Fruit fly (Drosophila melanogaster): ENCODE results near the gene jumu.

The jumu gene

dm6 chr3R:10351960-10352458, 2.0 kb downstream of the jumu start (continued):
- TF ChIP-seq CG11762 (GFP tag; optimal IDR thresholded peaks at IDR 0.05; ENCODE audit: insufficient read depth) (peak; percentile 71), fd59A (GFP tag; optimal IDR thresholded peaks at IDR 0.05) (peak; percentile 96), OdsH (GFP tag; optimal IDR thresholded peaks at IDR 0.05) (peak; percentile 86), Eip78C (GFP tag) (peak; percentile 87), dsx (GFP tag; optimal IDR thresholded peaks at IDR 0.05; ENCODE audit: poor library complexity, severe bottlenecking) (peak; percentile 99), CG16779 (tag; optimal IDR thresholded peaks at IDR 0.05) (peak; percentile 98), spab (GFP tag; optimal IDR thresholded peaks at IDR 0.05) (peak; percentile 99), Lpt (GFP tag; optimal IDR thresholded peaks at IDR 0.05) (peak; percentile 95), CG31627 (GFP tag; optimal IDR thresholded peaks at IDR 0.05) (peak; percentile 8), fkh (GFP tag; optimal IDR thresholded peaks at IDR 0.05) (peak; percentile 72), acj6 (GFP tag; optimal IDR thresholded peaks at IDR 0.05) (peak; percentile 65), CG3919 (GFP tag; optimal IDR thresholded peaks at IDR 0.05) (peak; percentile 84), CG6792 (GFP tag; optimal IDR thresholded peaks at IDR 0.05) (peak; percentile 77), salr (GFP tag; optimal IDR thresholded peaks at IDR 0.05) (peak; percentile 92 to 99), Eip75B (GFP tag; optimal IDR thresholded peaks at IDR 0.05) (peak; percentile 86), Eip93F (GFP tag; optimal IDR thresholded peaks at IDR 0.05) (peak; percentile 8)

dm6 chr3R:10352844-10353243, 2.9 kb downstream of the jumu start:
- TF ChIP-seq vri (GFP tag; optimal IDR thresholded peaks at IDR 0.05) (no peak), achi (GFP tag; optimal IDR thresholded peaks at IDR 0.05) (no peak), CG6792 (GFP tag; optimal IDR thresholded peaks at IDR 0.05) (no peak), CG8319 (GFP tag; optimal IDR thresholded peaks at IDR 0.05) (no peak), Ets96B (tag; optimal IDR thresholded peaks at IDR 0.05) (no peak), CG1621 (tag; optimal IDR thresholded peaks at IDR 0.05) (no peak), dsx (GFP tag; optimal IDR thresholded peaks at IDR 0.05; ENCODE audit: poor library complexity, severe bottlenecking) (no peak), Met (GFP tag; optimal IDR thresholded peaks at IDR 0.05) (no peak), Sox14 (GFP tag; optimal IDR thresholded peaks at IDR 0.05) (no peak), Hr38 (GFP tag; optimal IDR thresholded peaks at IDR 0.05) (no peak), OdsH (GFP tag; optimal IDR thresholded peaks at IDR 0.05) (no peak), net (GFP tag; optimal IDR thresholded peaks at IDR 0.05) (no peak), CG31627 (GFP tag; optimal IDR thresholded peaks at IDR 0.05) (no peak), Ets21C (GFP tag; optimal IDR thresholded peaks at IDR 0.05) (no peak), Smox (GFP tag; optimal IDR thresholded peaks at IDR 0.05) (no peak), fkh (GFP tag; optimal IDR thresholded peaks at IDR 0.05) (no peak), CG16779 (tag; optimal IDR thresholded peaks at IDR 0.05) (no peak)

dm6 chr3R:10353932-10354703, 4.1 kb downstream of the jumu start:
- no peak for TF ChIP-seq Hr38 (GFP tag; optimal IDR thresholded peaks at IDR 0.05)
- peak; percentile 15 for TF ChIP-seq CG31627 (GFP tag; optimal IDR thresholded peaks at IDR 0.05)
- no peak for TF ChIP-seq CG8119 (GFP tag; IDR thresholded peaks at IDR 0.05)
- no peak for TF ChIP-seq Sox15 (GFP tag; optimal IDR thresholded peaks at IDR 0.05)
- peak; percentile 36 for TF ChIP-seq CG10669 (GFP tag; optimal IDR thresholded peaks at IDR 0.05)
- TF ChIP-seq OdsH (GFP tag; optimal IDR thresholded peaks at IDR 0.05) = peak; percentile 37
- TF ChIP-seq cyc (GFP tag; optimal IDR thresholded peaks at IDR 0.05) = no peak
- TF ChIP-seq Eip78C (GFP tag) = peak; percentile 65
- TF ChIP-seq CG34406 (GFP tag; optimal IDR thresholded peaks at IDR 0.05) = peak; percentile 2
- TF ChIP-seq CG3032 (tag; optimal IDR thresholded peaks at IDR 0.05) = peak; percentile 41
- no peak for TF ChIP-seq vri (GFP tag; optimal IDR thresholded peaks at IDR 0.05)
- TF ChIP-seq salr (GFP tag; optimal IDR thresholded peaks at IDR 0.05) = no peak
- no peak for TF ChIP-seq CG11762 (GFP tag; optimal IDR thresholded peaks at IDR 0.05; ENCODE audit: insufficient read depth)
- TF ChIP-seq Lpt (GFP tag; optimal IDR thresholded peaks at IDR 0.05) = no peak
- TF ChIP-seq Hr4 (GFP tag; optimal IDR thresholded peaks at IDR 0.05) = peak; percentile 5
- TF ChIP-seq net (GFP tag; optimal IDR thresholded peaks at IDR 0.05) = no peak
- no peak for TF ChIP-seq CG4318 (GFP tag; optimal IDR thresholded peaks at IDR 0.05)
- no peak for TF ChIP-seq spab (GFP tag; optimal IDR thresholded peaks at IDR 0.05)
- TF ChIP-seq eg (GFP tag; IDR thresholded peaks at IDR 0.05) = no peak
- no peak for TF ChIP-seq Eip93F (GFP tag; optimal IDR thresholded peaks at IDR 0.05)
- TF ChIP-seq Ets21C (GFP tag; optimal IDR thresholded peaks at IDR 0.05) = no peak
- TF ChIP-seq fd85E (GFP tag; optimal IDR thresholded peaks at IDR 0.05) = no peak
- no peak for TF ChIP-seq CG15336 (GFP tag; IDR thresholded peaks at IDR 0.05)
- peak; percentile 5 for TF ChIP-seq fd59A (GFP tag; optimal IDR thresholded peaks at IDR 0.05)
- no peak for TF ChIP-seq CG6854 (GFP tag; optimal IDR thresholded peaks at IDR 0.05)
- TF ChIP-seq CG6792 (GFP tag; optimal IDR thresholded peaks at IDR 0.05) = peak; percentile 12
- no peak for TF ChIP-seq CG6163 (GFP tag; IDR thresholded peaks at IDR 0.05)
- peak; percentile 43 for TF ChIP-seq CG3919 (GFP tag; optimal IDR thresholded peaks at IDR 0.05)
- TF ChIP-seq CG11294 (GFP tag; IDR thresholded peaks at IDR 0.05) = no peak
- peak; percentile 6 for TF ChIP-seq Sox14 (GFP tag; optimal IDR thresholded peaks at IDR 0.05)
- TF ChIP-seq CG32006 (GFP tag; optimal IDR thresholded peaks at IDR 0.05) = peak; percentile 38
- TF ChIP-seq topi (GFP tag; optimal IDR thresholded peaks at IDR 0.05) = peak; percentile 5
